Worm (Caenorhabditis elegans) whole organism, mixed stage, embryonic: ENCODE measurements around the gene C05C12.4.

Experiments used
- ham-2 ChIP-seq: fragments of 200-800 bp; sonication (Bioruptor generic); optimal IDR thresholded peaks from 2 replicates; lab custom pipeline; 2018; ENCODE audit warnings: mild to moderate bottlenecking, missing genetic modification characterization, missing compliant biosample characterization
- mab-5 ChIP-seq: fragments of 150-350 bp; optimal IDR thresholded peaks from 2 replicates; lab custom pipeline; 2014; ENCODE audit warnings: missing biosample characterization, missing genetic modification characterization
- nhr-12 ChIP-seq: fragments of 150-350 bp; optimal IDR thresholded peaks from 2 replicates; lab custom pipeline; 2014; ENCODE audit warnings: missing biosample characterization, missing genetic modification characterization
- nhr-28 ChIP-seq: fragments of 150-350 bp; optimal IDR thresholded peaks from 2 replicates; lab custom pipeline; 2014; ENCODE audit warnings: missing biosample characterization, missing genetic modification characterization
- unc-62 ChIP-seq: fragments of 150-350 bp; optimal IDR thresholded peaks from 2 replicates; lab custom pipeline; 2014; ENCODE audit warnings: missing biosample characterization, missing genetic modification reagents, missing genetic modification characterization
- zip-8 ChIP-seq: fragments of 150-350 bp; optimal IDR thresholded peaks from 2 replicates; lab custom pipeline; 2014; ENCODE audit warnings: missing biosample characterization, missing genetic modification characterization

- no peak for TF ChIP-seq nhr-28 (tag; lab: Kevin White, UChicago)
- TF ChIP-seq unc-62: no peak
- TF ChIP-seq mab-5 (tag; lab: Kevin White, UChicago): no peak
- no peak for TF ChIP-seq zip-8 (tag; lab: Kevin White, UChicago)
- no peak for TF ChIP-seq nhr-12
- no peak for TF ChIP-seq ham-2 (GFP tag; lab: Kevin White, UChicago)
Observed at ce11 chrIV:11271262-11271661, 23.4 kb upstream of the C05C12.4 start, which contains the start of gene nhr-7.
